Worm (Caenorhabditis elegans): ENCODE measurements around the gene snu-23.

- TF ChIP-seq nhr-76 (tag; optimal IDR thresholded peaks at IDR 0.05) (no peak), ztf-11 (tag; optimal IDR thresholded peaks at IDR 0.05) (no peak), nhr-77 (tag; optimal IDR thresholded peaks at IDR 0.05) (no peak), ama-1 (optimal IDR thresholded peaks at IDR 0.05) (no peak), ztf-4 (tag; optimal IDR thresholded peaks at IDR 0.05) (no peak), aha-1 (tag; optimal IDR thresholded peaks at IDR 0.05) (no peak), pax-3 (tag; optimal IDR thresholded peaks at IDR 0.05) (no peak), ceh-90 (tag; optimal IDR thresholded peaks at IDR 0.05) (no peak), snpc-4 (tag; optimal IDR thresholded peaks at IDR 0.05) (no peak)
Measured at ce11 chrIII:7724433-7724832, 45.5 kb downstream of the snu-23 start.

All from whole organism, L1 larva.